Fruit fly (Drosophila melanogaster) whole organism, adult: Measurements from ENCODE around the gene Fer2LCH.
A peak's percentile ranks its signal among the peaks of the same experiment; 100 is the strongest.

Experiments used
- CG11617 ChIP-seq: fragments of 200-800 bp; sonication (Bioruptor generic); optimal IDR thresholded peaks from 2 replicates; lab custom pipeline; 2017; ENCODE audit warnings: mild to moderate bottlenecking, missing biosample characterization, missing genetic modification reagents, missing genetic modification characterization
- CG12768 ChIP-seq: fragments of 200-800 bp; sonication (Bioruptor generic); optimal IDR thresholded peaks from 2 replicates; lab custom pipeline; 2017; ENCODE audit warnings: missing biosample characterization, missing genetic modification characterization, mild to moderate bottlenecking, moderate library complexity, missing genetic modification reagents
- CG14711 ChIP-seq: fragments of 200-800 bp; sonication (Bioruptor generic); optimal IDR thresholded peaks from 2 replicates; lab custom pipeline; 2018; ENCODE audit warnings: missing biosample characterization, mild to moderate bottlenecking, missing genetic modification characterization, moderate library complexity
- CG1620 ChIP-seq: fragments of 200-800 bp; sonication (Bioruptor generic); optimal IDR thresholded peaks from 2 replicates; lab custom pipeline; 2016; ENCODE audit warnings: missing biosample characterization, missing genetic modification characterization
- CG33017 ChIP-seq: fragments of 200-800 bp; sonication (Bioruptor generic); optimal IDR thresholded peaks from 2 replicates; lab custom pipeline; 2018; ENCODE audit warnings: missing biosample characterization, mild to moderate bottlenecking, missing genetic modification characterization, moderate library complexity
- CG5204 ChIP-seq: fragments of 200-800 bp; sonication (Bioruptor generic); optimal IDR thresholded peaks from 2 replicates; lab custom pipeline; 2016; ENCODE audit warnings: missing biosample characterization, missing genetic modification characterization
- CG7045 ChIP-seq: fragments of 200-800 bp; sonication (Bioruptor generic); optimal IDR thresholded peaks from 2 replicates; lab custom pipeline; 2017; ENCODE audit warnings: missing biosample characterization, mild to moderate bottlenecking, missing genetic modification characterization
- CG7101 ChIP-seq: fragments of 200-800 bp; sonication (Bioruptor generic); optimal IDR thresholded peaks from 2 replicates; lab custom pipeline; 2018; ENCODE audit warnings: missing biosample characterization, mild to moderate bottlenecking, missing genetic modification characterization, moderate library complexity
- Clk ChIP-seq: fragments of 200-800 bp; sonication (Bioruptor generic); optimal IDR thresholded peaks from 2 replicates; lab custom pipeline; 2017; ENCODE audit warnings: missing biosample characterization, missing genetic modification characterization
- Crg-1 ChIP-seq: fragments of 200-800 bp; sonication (Bioruptor generic); optimal IDR thresholded peaks from 2 replicates; lab custom pipeline; 2016; ENCODE audit warnings: missing biosample characterization, missing genetic modification characterization
- Hr96 ChIP-seq: fragments of 200-800 bp; sonication (Bioruptor generic); optimal IDR thresholded peaks from 2 replicates; lab custom pipeline; 2016; ENCODE audit warnings: missing biosample characterization, missing genetic modification characterization
- Mnt ChIP-seq: fragments of 200-800 bp; sonication (Bioruptor generic); optimal IDR thresholded peaks from 2 replicates; lab custom pipeline; 2016; ENCODE audit warnings: missing biosample characterization, mild to moderate bottlenecking, missing genetic modification characterization
- bab1 ChIP-seq: fragments of 200-800 bp; sonication (Bioruptor generic); optimal IDR thresholded peaks from 3 replicates; lab custom pipeline; 2019; ENCODE audit warnings: missing biosample characterization, mild to moderate bottlenecking, missing genetic modification characterization, moderate library complexity
- cic ChIP-seq: fragments of 200-800 bp; sonication (Bioruptor generic); optimal IDR thresholded peaks from 2 replicates; lab custom pipeline; 2017; ENCODE audit warnings: missing biosample characterization, mild to moderate bottlenecking, missing genetic modification characterization, moderate library complexity
- cnc ChIP-seq, 2 experiments: fragments of >200 bp; optimal IDR thresholded peaks; 2 replicates each; lab custom pipeline; 2017
- kay ChIP-seq: fragments of 200-800 bp; sonication (Bioruptor generic); peaks from one replicate; lab custom pipeline; 2016; ENCODE audit warnings: missing biosample characterization, missing genetic modification characterization, borderline replicate concordance
- ovo ChIP-seq: fragments of 200-800 bp; sonication (Bioruptor generic); optimal IDR thresholded peaks from 2 replicates; lab custom pipeline; 2016; ENCODE audit warnings: missing biosample characterization, missing genetic modification characterization
- pad ChIP-seq: fragments of 200-800 bp; sonication (Bioruptor generic); optimal IDR thresholded peaks from 3 replicates; lab custom pipeline; 2017; ENCODE audit warnings: missing biosample characterization, missing genetic modification characterization, mild to moderate bottlenecking, moderate library complexity, missing genetic modification reagents
- tj ChIP-seq: fragments of 200-800 bp; sonication (Bioruptor generic); optimal IDR thresholded peaks from 3 replicates; lab custom pipeline; 2017; ENCODE audit warnings: missing biosample characterization, mild to moderate bottlenecking, missing genetic modification characterization, moderate library complexity
- toe ChIP-seq: fragments of 200-800 bp; sonication (Bioruptor generic); optimal IDR thresholded peaks from 2 replicates; lab custom pipeline; 2016; ENCODE audit warnings: missing biosample characterization, missing genetic modification characterization

Gene Fer2LCH

dm6 chr3R:30345466-30345865 is 42.1 kb upstream of the Fer2LCH start:
- TF ChIP-seq ovo (GFP tag; lab: Kevin White, UChicago): no peak
- TF ChIP-seq tj: peak; percentile 67

DNA sequence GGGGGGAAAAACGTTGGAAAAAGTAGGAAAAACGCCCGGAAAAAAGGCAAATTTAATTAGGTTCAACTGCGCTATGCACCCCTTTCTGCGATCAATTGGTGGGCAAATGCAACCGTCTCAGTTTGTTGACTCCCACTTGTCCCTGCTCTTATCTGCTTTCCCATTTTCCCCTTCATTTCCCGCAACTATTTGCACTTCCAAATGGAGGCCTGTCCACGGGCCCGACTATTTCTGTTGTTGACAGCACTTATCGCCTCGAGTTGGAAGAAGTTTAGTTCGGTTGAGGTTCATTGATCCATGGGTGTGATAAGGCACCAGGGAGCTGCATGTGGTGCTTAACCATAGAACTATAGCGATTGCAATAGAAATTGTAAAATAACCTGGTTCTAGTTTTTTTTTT is 35.0 kb upstream of the Fer2LCH start:
- no peak for TF ChIP-seq CG5204 (GFP tag; lab: Kevin White, UChicago)
- peak; percentile 32 for TF ChIP-seq pad
- no peak for TF ChIP-seq Clk (GFP tag; lab: Kevin White, UChicago)
- TF ChIP-seq CG11617 (GFP tag; lab: Kevin White, UChicago): no peak
- peak; percentile 13 for TF ChIP-seq CG7045 (GFP tag; lab: Kevin White, UChicago)
- no peak for TF ChIP-seq cnc (optimal IDR thresholded peaks at IDR 0.05; lab: Kevin White, UChicago)
- no peak for TF ChIP-seq bab1
- TF ChIP-seq tj: no peak
- TF ChIP-seq Mnt (GFP tag; lab: Kevin White, UChicago): peak; percentile 9
- no peak for TF ChIP-seq CG7101 (tag; lab: Kevin White, UChicago)
- peak; percentile 49 for TF ChIP-seq CG12768 (GFP tag; lab: Kevin White, UChicago)
- peak; percentile 77 for TF ChIP-seq cic
- TF ChIP-seq ovo (GFP tag; lab: Kevin White, UChicago): peak; percentile 3
- TF ChIP-seq CG14711: no peak
- no peak for TF ChIP-seq kay
- TF ChIP-seq CG33017 (tag; lab: Kevin White, UChicago): no peak
- TF ChIP-seq Hr96: no peak
- TF ChIP-seq toe (GFP tag; lab: Kevin White, UChicago): no peak
- no peak for TF ChIP-seq CG1620 (GFP tag; lab: Kevin White, UChicago)
- TF ChIP-seq Crg-1: no peak

dm6 chr3R:30354729-30355128 is 32.9 kb upstream of the Fer2LCH start:
- TF ChIP-seq kay (no peak), CG12768 (GFP tag; lab: Kevin White, UChicago) (no peak), Clk (GFP tag; lab: Kevin White, UChicago) (no peak), CG33017 (tag; lab: Kevin White, UChicago) (no peak), cnc (optimal IDR thresholded peaks at IDR 0.05; lab: Kevin White, UChicago) (no peak), CG11617 (GFP tag; lab: Kevin White, UChicago) (no peak), bab1 (no peak), pad (no peak), CG14711 (no peak), CG1620 (GFP tag; lab: Kevin White, UChicago) (no peak), Crg-1 (no peak), Mnt (GFP tag; lab: Kevin White, UChicago) (no peak), tj (no peak), CG7101 (tag; lab: Kevin White, UChicago) (no peak), CG5204 (GFP tag; lab: Kevin White, UChicago) (no peak), toe (GFP tag; lab: Kevin White, UChicago) (no peak), Hr96 (no peak), cic (no peak)

dm6 chr3R:30357062-30357461 is 30.5 kb upstream of the Fer2LCH start:
- no peak for TF ChIP-seq CG11617 (GFP tag; lab: Kevin White, UChicago)
- no peak for TF ChIP-seq tj
- no peak for TF ChIP-seq cic
- TF ChIP-seq kay: no peak
- no peak for TF ChIP-seq Hr96
- TF ChIP-seq CG12768 (GFP tag; lab: Kevin White, UChicago): no peak
- no peak for TF ChIP-seq CG7045 (GFP tag; lab: Kevin White, UChicago)
- TF ChIP-seq Mnt (GFP tag; lab: Kevin White, UChicago): no peak
- no peak for TF ChIP-seq bab1
- TF ChIP-seq CG1620 (GFP tag; lab: Kevin White, UChicago): no peak
- no peak for TF ChIP-seq CG5204 (GFP tag; lab: Kevin White, UChicago)
- TF ChIP-seq Clk (GFP tag; lab: Kevin White, UChicago): no peak
- TF ChIP-seq CG7101 (tag; lab: Kevin White, UChicago): no peak
- no peak for TF ChIP-seq ovo (GFP tag; lab: Kevin White, UChicago)
- no peak for TF ChIP-seq CG14711
- TF ChIP-seq toe (GFP tag; lab: Kevin White, UChicago): no peak
- no peak for TF ChIP-seq cnc (optimal IDR thresholded peaks at IDR 0.05; lab: Kevin White, UChicago)
- no peak for TF ChIP-seq pad
- no peak for TF ChIP-seq CG33017 (tag; lab: Kevin White, UChicago)

DNA sequence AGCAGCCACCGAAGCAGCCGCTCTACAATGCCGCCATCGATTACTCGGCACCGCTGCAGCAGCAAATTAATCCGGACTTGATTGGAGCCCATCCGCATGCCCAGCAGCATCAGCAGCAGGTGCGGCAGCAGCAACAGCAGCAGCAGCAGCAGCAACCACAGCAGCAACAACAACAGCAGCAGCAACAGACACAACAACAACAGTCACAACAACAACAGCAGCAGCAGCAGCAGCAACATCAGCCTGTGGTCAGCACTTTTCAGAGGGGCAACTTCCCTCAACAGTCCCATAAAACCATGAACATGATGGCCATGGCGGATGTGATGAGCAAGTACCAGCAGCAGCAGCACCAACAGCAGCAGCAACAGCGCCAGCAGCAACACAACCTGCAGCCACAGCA is 27.0 kb upstream of the Fer2LCH start:
- TF ChIP-seq CG7045 (GFP tag; lab: Kevin White, UChicago): no peak

dm6 chr3R:30383181-30383580 is 4.4 kb upstream of the Fer2LCH start:
- TF ChIP-seq Clk (GFP tag; lab: Kevin White, UChicago) (no peak), toe (GFP tag; lab: Kevin White, UChicago) (no peak), Mnt (GFP tag; lab: Kevin White, UChicago) (no peak), CG7101 (tag; lab: Kevin White, UChicago) (no peak), CG7045 (GFP tag; lab: Kevin White, UChicago) (no peak), CG14711 (no peak), CG12768 (GFP tag; lab: Kevin White, UChicago) (no peak), bab1 (no peak), CG1620 (GFP tag; lab: Kevin White, UChicago) (no peak), kay (no peak), Crg-1 (no peak), CG33017 (tag; lab: Kevin White, UChicago) (no peak)

dm6 chr3R:30385531-30385930 is 2.1 kb upstream of the Fer2LCH start:
- TF ChIP-seq cic: peak; percentile 68
- no peak for TF ChIP-seq ovo (GFP tag; lab: Kevin White, UChicago)
- TF ChIP-seq Mnt (GFP tag; lab: Kevin White, UChicago): peak; percentile 6
